Worm (Caenorhabditis elegans): ENCODE results near the gene R05A10.2.

The R05A10.2 gene

ce11 chrIV:14219714-14220113, 42.6 kb downstream of the R05A10.2 start, which contains the start of gene sqrd-1:
sqrd-1 (plus strand) TSS chrIV:14219871.
- TF ChIP-seq ama-1 (optimal IDR thresholded peaks at IDR 0.05) (peak; percentile 40), nhr-25 (tag; optimal IDR thresholded peaks at IDR 0.05) (peak; percentile 41), unc-62 (GFP tag; optimal IDR thresholded peaks at IDR 0.05) (no peak), nhr-129 (tag; optimal IDR thresholded peaks at IDR 0.05) (peak; percentile 95), lin-39 (tag; optimal IDR thresholded peaks at IDR 0.05) (no peak), Y55F3AM.14 (GFP tag; optimal IDR thresholded peaks at IDR 0.05) (no peak), C34F6.9 (tag; optimal IDR thresholded peaks at IDR 0.05) (peak; percentile 15), sma-3 (GFP tag; optimal IDR thresholded peaks at IDR 0.05) (no peak), gmeb-1 (tag; optimal IDR thresholded peaks at IDR 0.05) (peak; percentile 36), ceh-82 (tag; optimal IDR thresholded peaks at IDR 0.05) (no peak), unc-55 (GFP tag; optimal IDR thresholded peaks at IDR 0.05) (no peak), F13H6.1 (tag; optimal IDR thresholded peaks at IDR 0.05) (peak; percentile 10), nhr-237 (tag; optimal IDR thresholded peaks at IDR 0.05) (no peak), ceh-16 (tag; optimal IDR thresholded peaks at IDR 0.05) (no peak), fos-1 (tag; optimal IDR thresholded peaks at IDR 0.05) (peak; percentile 1), elt-3 (tag; optimal IDR thresholded peaks at IDR 0.05) (no peak), ztf-11 (tag; optimal IDR thresholded peaks at IDR 0.05) (no peak), lin-13 (GFP tag; optimal IDR thresholded peaks at IDR 0.05) (no peak), blmp-1 (tag; optimal IDR thresholded peaks at IDR 0.05; ENCODE audit: insufficient read depth) (no peak), lsy-2 (tag; optimal IDR thresholded peaks at IDR 0.05) (peak in 1 of 2 experiments; percentile 51), skn-1 (tag; optimal IDR thresholded peaks at IDR 0.05) (no peak), ztf-4 (tag; optimal IDR thresholded peaks at IDR 0.05) (no peak), elt-1 (tag; optimal IDR thresholded peaks at IDR 0.05) (peak; percentile 15), sma-9 (GFP tag; optimal IDR thresholded peaks at IDR 0.05) (peak; percentile 71), sma-9 (tag; optimal IDR thresholded peaks at IDR 0.05) (no peak)

- TF ChIP-seq elt-3 (tag; optimal IDR thresholded peaks at IDR 0.05) (no peak), snpc-4 (tag; optimal IDR thresholded peaks at IDR 0.05) (peak; percentile 24), nhr-23 (tag; optimal IDR thresholded peaks at IDR 0.05) (no peak), lin-39 (tag; optimal IDR thresholded peaks at IDR 0.05) (no peak), lin-13 (GFP tag; optimal IDR thresholded peaks at IDR 0.05) (peak; percentile 28), nhr-21 (tag; optimal IDR thresholded peaks at IDR 0.05) (no peak), sma-9 (GFP tag; optimal IDR thresholded peaks at IDR 0.05) (peak; percentile 32), sma-9 (tag; optimal IDR thresholded peaks at IDR 0.05) (no peak), alr-1 (tag; optimal IDR thresholded peaks at IDR 0.05) (no peak), ZK546.5 (tag; optimal IDR thresholded peaks at IDR 0.05) (no peak), ceh-16 (tag; optimal IDR thresholded peaks at IDR 0.05) (no peak), crh-2 (tag; optimal IDR thresholded peaks at IDR 0.05) (peak; percentile 24), peb-1 (tag; optimal IDR thresholded peaks at IDR 0.05) (no peak), blmp-1 (tag; optimal IDR thresholded peaks at IDR 0.05; ENCODE audit: insufficient read depth) (no peak), nhr-237 (tag; optimal IDR thresholded peaks at IDR 0.05) (no peak), sma-3 (GFP tag; optimal IDR thresholded peaks at IDR 0.05) (peak; percentile 43), mdl-1 (tag; optimal IDR thresholded peaks at IDR 0.05) (no peak), aly-2 (tag; optimal IDR thresholded peaks at IDR 0.05) (no peak), lin-11 (tag; optimal IDR thresholded peaks at IDR 0.05) (peak; percentile 2), nhr-129 (tag; optimal IDR thresholded peaks at IDR 0.05) (peak; percentile 85), ztf-4 (tag; optimal IDR thresholded peaks at IDR 0.05) (no peak), skn-1 (tag; optimal IDR thresholded peaks at IDR 0.05) (no peak), ama-1 (optimal IDR thresholded peaks at IDR 0.05) (no peak), sem-4 (tag; optimal IDR thresholded peaks at IDR 0.05) (no peak), C34F6.9 (tag; optimal IDR thresholded peaks at IDR 0.05) (no peak), mbf-1 (tag; optimal IDR thresholded peaks at IDR 0.05) (no peak), lsy-2 (tag; optimal IDR thresholded peaks at IDR 0.05) (no peak), nhr-11 (tag; optimal IDR thresholded peaks at IDR 0.05) (no peak), ztf-1 (GFP tag; conservative IDR thresholded peaks at IDR 0.05) (no peak), mab-5 (tag; optimal IDR thresholded peaks at IDR 0.05) (no peak), R02D3.7 (tag; optimal IDR thresholded peaks at IDR 0.05) (no peak), ceh-82 (tag; optimal IDR thresholded peaks at IDR 0.05) (no peak), unc-39 (tag; optimal IDR thresholded peaks at IDR 0.05) (no peak), nhr-12 (tag; optimal IDR thresholded peaks at IDR 0.05) (no peak), F13H6.1 (tag; optimal IDR thresholded peaks at IDR 0.05) (peak; percentile 23), unc-62 (GFP tag; optimal IDR thresholded peaks at IDR 0.05) (no peak), zag-1 (tag; optimal IDR thresholded peaks at IDR 0.05) (no peak), unc-55 (GFP tag; optimal IDR thresholded peaks at IDR 0.05) (peak; percentile 43), elt-1 (tag; optimal IDR thresholded peaks at IDR 0.05) (no peak), egl-27 (tag; optimal IDR thresholded peaks at IDR 0.05) (no peak), nhr-25 (tag; optimal IDR thresholded peaks at IDR 0.05) (no peak), fos-1 (tag; optimal IDR thresholded peaks at IDR 0.05) (no peak), nhr-10 (tag; optimal IDR thresholded peaks at IDR 0.05) (no peak), nhr-77 (tag; optimal IDR thresholded peaks at IDR 0.05) (no peak), nhr-6 (tag; optimal IDR thresholded peaks at IDR 0.05) (no peak), gmeb-1 (tag; optimal IDR thresholded peaks at IDR 0.05) (peak; percentile 21), Y55F3AM.14 (GFP tag; optimal IDR thresholded peaks at IDR 0.05) (no peak), dmd-4 (tag; optimal IDR thresholded peaks at IDR 0.05) (no peak), ztf-11 (tag; optimal IDR thresholded peaks at IDR 0.05) (no peak)
Observed at ce11 chrIV:14224912-14225311, 47.8 kb downstream of the R05A10.2 start.

All from whole organism, L2 larva.